Fruit fly (Drosophila melanogaster) whole organism, embryonic: ENCODE results near the gene Tmx3.

Source experiments
- Bgb ChIP-seq: fragments of 200-800 bp; sonication (Bioruptor generic); IDR thresholded peaks from 2 replicates; pipeline ENCODE4 v1.3.6; 2022; ENCODE audit warnings: missing biosample characterization, missing genetic modification characterization; ENCODE audit not compliant: partially characterized antibody
- CG10431 ChIP-seq: fragments of 200-800 bp; sonication (Bioruptor generic); optimal IDR thresholded peaks from 3 replicates; lab custom pipeline; 2018; ENCODE audit warnings: missing biosample characterization, mild to moderate bottlenecking, missing genetic modification characterization
- CG10543 ChIP-seq: fragments of 200-800 bp; sonication (Bioruptor generic); optimal IDR thresholded peaks from 3 replicates; lab custom pipeline; 2017; ENCODE audit warnings: missing biosample characterization, mild to moderate bottlenecking, missing genetic modification characterization, moderate library complexity
- CG11093 ChIP-seq: fragments of 200-800 bp; sonication (Bioruptor generic); IDR thresholded peaks from 3 replicates; pipeline ENCODE4 v1.3.6; 2022; ENCODE audit warnings: missing biosample characterization, missing genetic modification characterization
- CG12071 ChIP-seq: fragments of 200-800 bp; sonication (Bioruptor generic); optimal IDR thresholded peaks from 3 replicates; lab custom pipeline; 2018; ENCODE audit warnings: missing biosample characterization, mild to moderate bottlenecking, missing genetic modification characterization
- CG12219 ChIP-seq: fragments of 200-800 bp; sonication (Bioruptor generic); optimal IDR thresholded peaks from 3 replicates; lab custom pipeline; 2018; ENCODE audit warnings: missing biosample characterization, mild to moderate bottlenecking, missing genetic modification characterization
- CG13894 ChIP-seq: fragments of 200-800 bp; sonication (Bioruptor generic); optimal IDR thresholded peaks from 3 replicates; lab custom pipeline; 2018; ENCODE audit warnings: missing biosample characterization, mild to moderate bottlenecking, missing genetic modification characterization, moderate library complexity
- CG14965 ChIP-seq: fragments of 200-800 bp; sonication (Bioruptor generic); optimal IDR thresholded peaks from 2 replicates; lab custom pipeline; 2016; ENCODE audit warnings: missing biosample characterization, missing genetic modification characterization, borderline replicate concordance
- CG15011 ChIP-seq: fragments of 200-800 bp; sonication (Bioruptor generic); optimal IDR thresholded peaks from 3 replicates; lab custom pipeline; 2018; ENCODE audit warnings: missing biosample characterization, mild to moderate bottlenecking, missing genetic modification characterization
- CG1832 ChIP-seq: fragments of 200-800 bp; sonication (Bioruptor generic); optimal IDR thresholded peaks from 2 replicates; lab custom pipeline; 2017; ENCODE audit warnings: missing biosample characterization, mild to moderate bottlenecking, missing genetic modification characterization, inconsistent platforms
- CG18599 ChIP-seq: fragments of 200-800 bp; sonication (Bioruptor generic); optimal IDR thresholded peaks from 3 replicates; lab custom pipeline; 2017; ENCODE audit warnings: missing biosample characterization, missing genetic modification characterization, mild to moderate bottlenecking, moderate library complexity, missing genetic modification reagents
- CG31224 ChIP-seq: fragments of 200-800 bp; sonication (Bioruptor generic); IDR thresholded peaks from 2 replicates; pipeline ENCODE4 v1.3.6; 2022; ENCODE audit warnings: missing biosample characterization, missing genetic modification characterization
- CG32767 ChIP-seq: fragments of 200-800 bp; sonication (Bioruptor generic); IDR thresholded peaks from 2 replicates; pipeline ENCODE4 v1.3.6; 2022; ENCODE audit warnings: missing biosample characterization, missing genetic modification characterization
- CG6765 ChIP-seq: fragments of 200-800 bp; sonication (Bioruptor generic); optimal IDR thresholded peaks from 3 replicates; lab custom pipeline; 2017; ENCODE audit warnings: missing biosample characterization, mild to moderate bottlenecking, missing genetic modification characterization
- CG7372 ChIP-seq: fragments of 200-800 bp; sonication (Bioruptor generic); IDR thresholded peaks from 2 replicates; pipeline ENCODE4 v1.3.6; 2022; ENCODE audit warnings: missing biosample characterization, missing genetic modification characterization
- CG7556 ChIP-seq: fragments of 200-800 bp; sonication (Bioruptor generic); optimal IDR thresholded peaks from 2 replicates; lab custom pipeline; 2017; ENCODE audit warnings: missing biosample characterization, mild to moderate bottlenecking, missing genetic modification characterization
- CG7745 ChIP-seq: fragments of 200-800 bp; sonication (Bioruptor generic); optimal IDR thresholded peaks from 2 replicates; lab custom pipeline; 2018; ENCODE audit warnings: missing biosample characterization, mild to moderate bottlenecking, missing genetic modification characterization, moderate library complexity
- CG9437 ChIP-seq: fragments of 200-800 bp; sonication (Bioruptor generic); optimal IDR thresholded peaks from 2 replicates; lab custom pipeline; 2018; ENCODE audit warnings: missing biosample characterization, mild to moderate bottlenecking, missing genetic modification characterization
- CG9817 ChIP-seq: fragments of 200-800 bp; sonication (Bioruptor generic); optimal IDR thresholded peaks from 2 replicates; lab custom pipeline; 2018; ENCODE audit warnings: missing biosample characterization, mild to moderate bottlenecking, missing genetic modification characterization, moderate library complexity
- CG9932 ChIP-seq: fragments of 200-800 bp; sonication (Bioruptor generic); IDR thresholded peaks from 2 replicates; pipeline ENCODE4 v1.3.6; 2022; ENCODE audit warnings: missing biosample characterization, missing genetic modification characterization
- CrebB ChIP-seq: fragments of 200-800 bp; sonication (Bioruptor generic); optimal IDR thresholded peaks from 3 replicates; lab custom pipeline; 2018; ENCODE audit warnings: missing biosample characterization, mild to moderate bottlenecking, missing genetic modification characterization
- Drgx ChIP-seq: fragments of 200-800 bp; sonication (Bioruptor generic); IDR thresholded peaks from 2 replicates; pipeline ENCODE4 v1.3.6; 2022; ENCODE audit warnings: missing biosample characterization, missing genetic modification characterization
- Med ChIP-seq: fragments of 200-800 bp; sonication (Bioruptor generic); peaks from one replicate; lab custom pipeline; 2016; ENCODE audit warnings: missing biosample characterization, missing genetic modification characterization, mild to moderate bottlenecking, inconsistent platforms, moderate library complexity
- Trl ChIP-seq, 3 experiments: fragments of >200 bp in 2 of 3; fragments of 200-800 bp in 1 of 3; sonication (Bioruptor generic) in 1 of 3; optimal IDR thresholded peaks; 2 replicates in 1 of 3; 3 replicates in 2 of 3; lab custom pipeline; 2016 to 2017; ENCODE audit warnings: missing biosample characterization in 1 of 3, missing genetic modification characterization in 1 of 3
- abd-A ChIP-seq: fragments of 200-800 bp; sonication (Bioruptor generic); optimal IDR thresholded peaks from 3 replicates; lab custom pipeline; 2019; ENCODE audit warnings: missing biosample characterization, mild to moderate bottlenecking, missing genetic modification characterization, moderate library complexity
- ap ChIP-seq: fragments of 200-800 bp; sonication (Bioruptor generic); IDR thresholded peaks from 2 replicates; pipeline ENCODE4 v1.3.6; 2022; ENCODE audit warnings: missing biosample characterization, missing genetic modification characterization
- bigmax ChIP-seq: fragments of 200-800 bp; sonication (Bioruptor generic); optimal IDR thresholded peaks from 2 replicates; lab custom pipeline; 2018; ENCODE audit warnings: missing biosample characterization, mild to moderate bottlenecking, missing genetic modification characterization
- cg ChIP-seq: fragments of 200-800 bp; sonication (Bioruptor generic); optimal IDR thresholded peaks from 3 replicates; lab custom pipeline; 2019; ENCODE audit warnings: missing biosample characterization, mild to moderate bottlenecking, missing genetic modification characterization, moderate library complexity
- dpn ChIP-seq, 2 experiments: fragments of 200-800 bp; sonication (Bioruptor generic); optimal IDR thresholded peaks; 3 replicates each; lab custom pipeline; 2016; ENCODE audit warnings: missing biosample characterization in 2 of 2, missing genetic modification characterization in 2 of 2
- dysf ChIP-seq: fragments of 200-800 bp; sonication (Bioruptor generic); IDR thresholded peaks from 3 replicates; pipeline ENCODE4 v1.3.6; 2022; ENCODE audit warnings: missing biosample characterization, missing genetic modification characterization
- exex ChIP-seq: fragments of 200-800 bp; sonication (Bioruptor generic); optimal IDR thresholded peaks from 4 replicates; lab custom pipeline; 2018; ENCODE audit warnings: missing biosample characterization, mild to moderate bottlenecking, missing genetic modification characterization, moderate library complexity
- fd96Cb ChIP-seq: fragments of 200-800 bp; sonication (Bioruptor generic); optimal IDR thresholded peaks from 2 replicates; lab custom pipeline; 2018; ENCODE audit warnings: missing biosample characterization, mild to moderate bottlenecking, missing genetic modification characterization, moderate library complexity
- maf-S ChIP-seq: fragments of 200-800 bp; sonication (Bioruptor generic); optimal IDR thresholded peaks from 2 replicates; lab custom pipeline; 2016; ENCODE audit warnings: missing biosample characterization, missing genetic modification characterization
- onecut ChIP-seq: fragments of 200-800 bp; sonication (Bioruptor generic); IDR thresholded peaks from 2 replicates; pipeline ENCODE4 v1.3.6; 2022; ENCODE audit warnings: missing biosample characterization, missing genetic modification characterization
- pb ChIP-seq: fragments of 200-800 bp; sonication (Bioruptor generic); optimal IDR thresholded peaks from 3 replicates; lab custom pipeline; 2016; ENCODE audit warnings: missing biosample characterization, missing genetic modification characterization
- peb ChIP-seq: fragments of 200-800 bp; sonication (Bioruptor generic); IDR thresholded peaks from 2 replicates; pipeline ENCODE4 v1.3.6; 2022; ENCODE audit warnings: missing biosample characterization, missing genetic modification characterization
- schlank ChIP-seq: fragments of 200-800 bp; sonication (Bioruptor generic); optimal IDR thresholded peaks from 2 replicates; lab custom pipeline; 2018; ENCODE audit warnings: missing biosample characterization, mild to moderate bottlenecking, missing genetic modification characterization
- sd ChIP-seq: fragments of 200-800 bp; sonication (Bioruptor generic); optimal IDR thresholded peaks from 3 replicates; lab custom pipeline; 2018; ENCODE audit warnings: missing biosample characterization, mild to moderate bottlenecking, missing genetic modification characterization, moderate library complexity
- sr ChIP-seq: fragments of 200-800 bp; sonication (Bioruptor generic); IDR thresholded peaks from 3 replicates; pipeline ENCODE4 v1.3.6; 2022; ENCODE audit warnings: missing biosample characterization, missing genetic modification characterization
- ssp ChIP-seq: fragments of 200-800 bp; sonication (Bioruptor generic); IDR thresholded peaks from 2 replicates; pipeline ENCODE4 v1.3.6; 2022; ENCODE audit warnings: missing biosample characterization, missing genetic modification characterization

Gene Tmx3

DNA sequence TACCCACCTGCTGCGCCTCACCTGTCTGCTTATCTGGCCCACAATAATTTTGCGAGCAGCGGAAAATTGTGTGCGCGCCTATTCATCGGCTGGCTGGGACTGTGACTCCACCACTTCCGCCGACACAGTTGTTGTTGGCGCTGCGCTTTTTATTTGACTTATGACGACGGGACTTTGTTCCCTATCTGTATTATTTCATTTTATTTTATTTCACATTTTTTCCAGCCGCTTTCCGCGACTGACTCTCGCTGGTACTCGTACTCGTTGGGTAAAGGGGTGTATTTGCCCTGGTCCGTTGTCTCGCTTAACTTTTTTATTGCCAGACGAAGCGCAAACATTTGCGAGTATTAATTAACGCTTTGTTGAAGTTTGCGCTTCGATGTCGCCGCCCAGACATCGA is 38.0 kb upstream of the Tmx3 start (continued):
- TF ChIP-seq dysf (GFP tag; lab: Robert Waterston, UW) (0 out of 3 replicates have a peak, but pooled peaks have one; percentile 12), exex (tag; lab: Kevin White, UChicago) (peak; percentile 0), ap (GFP tag; lab: Robert Waterston, UW) (no peak), pb (GFP tag; lab: Kevin White, UChicago) (no peak), onecut (no peak), CG11093 (no peak), CrebB (no peak), Drgx (GFP tag; lab: Robert Waterston, UW) (peak; percentile 38; the same call in 1 of the 2 replicates), CG31224 (GFP tag; lab: Robert Waterston, UW) (no peak), bigmax (GFP tag; lab: Kevin White, UChicago) (no peak), CG12219 (GFP tag; lab: Kevin White, UChicago) (no peak), CG7745 (tag; lab: Kevin White, UChicago) (no peak), peb (GFP tag; lab: Robert Waterston, UW) (no peak), CG18599 (GFP tag; lab: Kevin White, UChicago) (no peak), CG6765 (GFP tag; lab: Kevin White, UChicago) (no peak), maf-S (GFP tag; lab: Kevin White, UChicago) (no peak), schlank (tag; lab: Kevin White, UChicago) (no peak), dpn (GFP tag; optimal IDR thresholded peaks at IDR 0.05; lab: Kevin White, UChicago) (no peak), CG7556 (GFP tag; lab: Kevin White, UChicago) (no peak), CG32767 (no peak), CG9817 (no peak), CG10431 (GFP tag; lab: Kevin White, UChicago) (no peak), sr (no peak), CG15011 (GFP tag; lab: Kevin White, UChicago) (no peak), CG14965 (GFP tag; lab: Kevin White, UChicago) (no peak), CG12071 (GFP tag; lab: Kevin White, UChicago) (no peak), CG9932 (GFP tag; lab: Robert Waterston, UW) (no peak)

DNA sequence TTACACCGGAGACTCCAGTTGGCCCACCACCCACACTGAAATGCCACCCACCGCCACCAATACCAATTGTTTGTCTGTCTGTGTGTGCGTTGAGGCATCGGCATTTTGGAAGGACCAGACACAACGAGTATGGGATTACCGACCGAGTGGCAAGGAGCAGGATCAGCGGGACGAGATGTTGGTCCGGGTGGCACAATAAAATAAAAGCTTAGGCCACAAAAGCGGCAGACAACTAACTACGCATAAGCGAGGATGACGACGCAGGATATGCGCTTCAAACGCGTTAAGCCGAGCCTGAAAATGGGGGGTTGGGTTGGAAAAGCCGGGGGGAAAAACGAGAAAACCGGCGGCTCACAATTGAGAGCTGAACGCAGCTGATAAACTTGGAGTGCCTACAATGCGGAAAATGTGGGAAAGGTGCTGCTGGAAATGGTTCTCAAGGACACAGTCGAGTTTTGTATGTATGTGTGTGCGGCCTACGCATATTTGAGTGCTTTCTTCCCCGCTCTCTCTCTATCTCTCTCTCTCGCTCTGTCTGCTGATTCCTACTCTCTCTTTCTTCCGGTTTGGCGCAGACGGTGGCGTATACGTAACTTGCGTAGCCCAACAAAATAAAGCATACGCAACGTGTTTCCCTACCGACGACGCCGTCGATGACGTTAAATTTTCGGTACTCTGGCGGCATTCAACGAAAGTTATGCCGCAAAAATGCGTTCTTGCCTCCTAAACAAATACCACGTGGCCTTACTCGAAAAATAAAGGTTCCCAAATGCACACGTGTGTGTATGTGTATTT is 36.1 kb upstream of the Tmx3 start:
- TF ChIP-seq CG9437 (GFP tag; lab: Kevin White, UChicago) = peak; percentile 72
- TF ChIP-seq CG10543 (GFP tag; lab: Kevin White, UChicago) = peak; percentile 3
- TF ChIP-seq fd96Cb (tag; lab: Kevin White, UChicago) = no peak
- TF ChIP-seq Trl (optimal IDR thresholded peaks at IDR 0.05; lab: Kevin White, UChicago) = peak in 1 of 2 experiments; percentile 33
- no peak for TF ChIP-seq Trl (GFP tag; optimal IDR thresholded peaks at IDR 0.05; lab: Kevin White, UChicago)
- peak; percentile 86 for TF ChIP-seq abd-A (tag; lab: Kevin White, UChicago)
- peak; percentile 66; the same call in 1 of the 2 replicates for TF ChIP-seq CG7372 (GFP tag; lab: Robert Waterston, UW)
- TF ChIP-seq CG13894 (tag; lab: Kevin White, UChicago) = peak; percentile 50
- TF ChIP-seq Med (GFP tag; lab: Kevin White, UChicago) = peak; percentile 72
- TF ChIP-seq CG1832 (GFP tag; lab: Kevin White, UChicago) = peak; percentile 3
- TF ChIP-seq ssp (GFP tag; lab: Robert Waterston, UW) = no peak
- TF ChIP-seq sd (tag; lab: Kevin White, UChicago) = peak; percentile 8
- no peak for TF ChIP-seq Bgb
- TF ChIP-seq cg (GFP tag; lab: Kevin White, UChicago) = peak; percentile 1
- TF ChIP-seq, all 482 proteins: peak for 10
